Fruit fly (Drosophila melanogaster) whole organism, embryonic: ENCODE results near the gene CG13850.

Source experiments
- Adf1 ChIP-seq: fragments of 200-800 bp; sonication (Bioruptor generic); IDR thresholded peaks from 2 replicates; pipeline ENCODE4 v1.3.6; 2022; ENCODE audit warnings: missing biosample characterization, missing genetic modification characterization
- Atf3 ChIP-seq: fragments of 200-800 bp; sonication (Bioruptor generic); optimal IDR thresholded peaks from 3 replicates; lab custom pipeline; 2016; ENCODE audit warnings: missing biosample characterization, missing genetic modification characterization
- Blimp-1 ChIP-seq: fragments of 200-800 bp; sonication (Bioruptor generic); optimal IDR thresholded peaks from 3 replicates; lab custom pipeline; 2018; ENCODE audit warnings: missing biosample characterization, missing genetic modification characterization, mild to moderate bottlenecking, moderate library complexity, missing genetic modification reagents
- CG10543 ChIP-seq: fragments of 200-800 bp; sonication (Bioruptor generic); optimal IDR thresholded peaks from 3 replicates; lab custom pipeline; 2017; ENCODE audit warnings: missing biosample characterization, mild to moderate bottlenecking, missing genetic modification characterization, moderate library complexity
- CG10959 ChIP-seq: fragments of 200-800 bp; sonication (Bioruptor generic); IDR thresholded peaks from 2 replicates; pipeline ENCODE4 v1.3.6; 2022; ENCODE audit warnings: missing biosample characterization, missing genetic modification characterization
- CG12104 ChIP-seq: fragments of 200-800 bp; sonication (Bioruptor generic); optimal IDR thresholded peaks from 3 replicates; lab custom pipeline; 2016; ENCODE audit warnings: missing biosample characterization, missing genetic modification characterization
- CG12236 ChIP-seq: fragments of 200-800 bp; sonication (Bioruptor generic); optimal IDR thresholded peaks from 2 replicates; lab custom pipeline; 2016; ENCODE audit warnings: missing biosample characterization, missing genetic modification characterization
- CG12769 ChIP-seq: fragments of 200-800 bp; sonication (Bioruptor generic); optimal IDR thresholded peaks from 2 replicates; lab custom pipeline; 2019; ENCODE audit warnings: missing biosample characterization, mild to moderate bottlenecking, missing genetic modification characterization, moderate library complexity
- CG13296 ChIP-seq: fragments of 200-800 bp; sonication (Bioruptor generic); optimal IDR thresholded peaks from 3 replicates; lab custom pipeline; 2018; ENCODE audit warnings: missing biosample characterization, mild to moderate bottlenecking, missing genetic modification characterization
- CG13424 ChIP-seq: fragments of 200-800 bp; sonication (Bioruptor generic); optimal IDR thresholded peaks from 2 replicates; lab custom pipeline; 2019; ENCODE audit warnings: missing biosample characterization, mild to moderate bottlenecking, missing genetic modification characterization, moderate library complexity
- CG15479 ChIP-seq: fragments of 200-800 bp; sonication (Bioruptor generic); optimal IDR thresholded peaks from 3 replicates; lab custom pipeline; 2019; ENCODE audit warnings: missing biosample characterization, mild to moderate bottlenecking, missing genetic modification characterization, moderate library complexity
- CG16779 ChIP-seq: fragments of 200-800 bp; sonication (Bioruptor generic); IDR thresholded peaks from 2 replicates; pipeline ENCODE4 v1.3.6; 2022; ENCODE audit warnings: missing biosample characterization, missing genetic modification characterization
- CG17385 ChIP-seq: fragments of 200-800 bp; sonication (Bioruptor generic); optimal IDR thresholded peaks from 3 replicates; lab custom pipeline; 2018; ENCODE audit warnings: missing biosample characterization, mild to moderate bottlenecking, missing genetic modification characterization
- CG31441 ChIP-seq: fragments of 200-800 bp; sonication (Bioruptor generic); IDR thresholded peaks from 2 replicates; pipeline ENCODE4 v1.3.6; 2022; ENCODE audit warnings: missing biosample characterization, missing genetic modification characterization
- CG34376 ChIP-seq: fragments of 200-800 bp; sonication (Bioruptor generic); optimal IDR thresholded peaks from 2 replicates; lab custom pipeline; 2018; ENCODE audit warnings: missing biosample characterization, mild to moderate bottlenecking, missing genetic modification characterization
- CG4854 ChIP-seq: fragments of 200-800 bp; sonication (Bioruptor generic); optimal IDR thresholded peaks from 2 replicates; lab custom pipeline; 2016; ENCODE audit warnings: missing biosample characterization, missing genetic modification characterization, inconsistent platforms
- CG8089 ChIP-seq: fragments of 200-800 bp; sonication (Bioruptor generic); optimal IDR thresholded peaks from 3 replicates; lab custom pipeline; 2016; ENCODE audit warnings: missing biosample characterization, missing genetic modification characterization
- CG9932 ChIP-seq: fragments of 200-800 bp; sonication (Bioruptor generic); IDR thresholded peaks from 2 replicates; pipeline ENCODE4 v1.3.6; 2022; ENCODE audit warnings: missing biosample characterization, missing genetic modification characterization
- CrebB ChIP-seq: fragments of 200-800 bp; sonication (Bioruptor generic); optimal IDR thresholded peaks from 3 replicates; lab custom pipeline; 2018; ENCODE audit warnings: missing biosample characterization, mild to moderate bottlenecking, missing genetic modification characterization
- D ChIP-seq, 2 experiments: fragments of 200-800 bp in 1 of 2; fragments of >200 bp in 1 of 2; sonication (Bioruptor generic) in 1 of 2; optimal IDR thresholded peaks; 2 replicates in 1 of 2; 3 replicates in 1 of 2; lab custom pipeline; 2017; ENCODE audit warnings: mild to moderate bottlenecking in 1 of 2, missing biosample characterization in 1 of 2, missing genetic modification characterization in 1 of 2, missing genetic modification reagents in 1 of 2
- HLH4C ChIP-seq: fragments of 200-800 bp; sonication (Bioruptor generic); IDR thresholded peaks from 3 replicates; pipeline ENCODE4 v1.3.6; 2022; ENCODE audit warnings: missing biosample characterization, missing genetic modification characterization; ENCODE audit not compliant: partially characterized antibody
- Hr78 ChIP-seq, 2 experiments: fragments of 200-800 bp in 1 of 2; fragments of >200 bp in 1 of 2; sonication (Bioruptor generic) in 1 of 2; optimal IDR thresholded peaks; 2 replicates each; lab custom pipeline; 2017 to 2019; ENCODE audit warnings: missing biosample characterization in 2 of 2, missing genetic modification characterization in 2 of 2, mild to moderate bottlenecking in 1 of 2, moderate library complexity in 1 of 2
- MTF-1 ChIP-seq: fragments of 200-800 bp; sonication (Bioruptor generic); optimal IDR thresholded peaks from 2 replicates; lab custom pipeline; 2018; ENCODE audit warnings: missing biosample characterization, mild to moderate bottlenecking, missing genetic modification characterization, borderline replicate concordance
- Med ChIP-seq: fragments of 200-800 bp; sonication (Bioruptor generic); peaks from one replicate; lab custom pipeline; 2016; ENCODE audit warnings: missing biosample characterization, missing genetic modification characterization, mild to moderate bottlenecking, inconsistent platforms, moderate library complexity
- Oaz ChIP-seq: fragments of 200-800 bp; sonication (Bioruptor generic); IDR thresholded peaks from 2 replicates; pipeline ENCODE4 v1.3.6; 2022; ENCODE audit warnings: missing biosample characterization, missing genetic modification characterization
- Trl ChIP-seq, 3 experiments: fragments of >200 bp in 2 of 3; fragments of 200-800 bp in 1 of 3; sonication (Bioruptor generic) in 1 of 3; optimal IDR thresholded peaks; 2 replicates in 1 of 3; 3 replicates in 2 of 3; lab custom pipeline; 2016 to 2017; ENCODE audit warnings: missing biosample characterization in 1 of 3, missing genetic modification characterization in 1 of 3
- bigmax ChIP-seq: fragments of 200-800 bp; sonication (Bioruptor generic); optimal IDR thresholded peaks from 2 replicates; lab custom pipeline; 2018; ENCODE audit warnings: missing biosample characterization, mild to moderate bottlenecking, missing genetic modification characterization
- cato ChIP-seq: fragments of 200-800 bp; sonication (Bioruptor generic); optimal IDR thresholded peaks from 2 replicates; lab custom pipeline; 2016; ENCODE audit warnings: missing biosample characterization, missing genetic modification characterization, borderline replicate concordance
- cg ChIP-seq: fragments of 200-800 bp; sonication (Bioruptor generic); optimal IDR thresholded peaks from 3 replicates; lab custom pipeline; 2019; ENCODE audit warnings: missing biosample characterization, mild to moderate bottlenecking, missing genetic modification characterization, moderate library complexity
- chinmo ChIP-seq: fragments of 200-800 bp; sonication (Bioruptor generic); IDR thresholded peaks from 4 replicates; pipeline ENCODE4 v1.3.6; 2022; ENCODE audit warnings: missing biosample characterization, missing genetic modification characterization; ENCODE audit not compliant: partially characterized antibody
- cwo ChIP-seq: fragments of 200-800 bp; sonication (Bioruptor generic); optimal IDR thresholded peaks from 3 replicates; lab custom pipeline; 2017; ENCODE audit warnings: missing biosample characterization, missing genetic modification characterization, mild to moderate bottlenecking, moderate library complexity, missing genetic modification reagents
- exex ChIP-seq: fragments of 200-800 bp; sonication (Bioruptor generic); optimal IDR thresholded peaks from 4 replicates; lab custom pipeline; 2018; ENCODE audit warnings: missing biosample characterization, mild to moderate bottlenecking, missing genetic modification characterization, moderate library complexity
- fd64A ChIP-seq: fragments of 200-800 bp; sonication (Bioruptor generic); optimal IDR thresholded peaks from 3 replicates; lab custom pipeline; 2018; ENCODE audit warnings: missing biosample characterization, mild to moderate bottlenecking, missing genetic modification characterization
- fru ChIP-seq: fragments of >200 bp; optimal IDR thresholded peaks from 2 replicates; lab custom pipeline; 2017
- grn ChIP-seq: fragments of 200-800 bp; sonication (Bioruptor generic); optimal IDR thresholded peaks from 3 replicates; lab custom pipeline; 2017; ENCODE audit warnings: missing biosample characterization, missing genetic modification characterization
- kni ChIP-seq: fragments of 200-800 bp; sonication (Bioruptor generic); optimal IDR thresholded peaks from 3 replicates; lab custom pipeline; 2017; ENCODE audit warnings: mild to moderate bottlenecking, missing biosample characterization, missing genetic modification reagents, missing genetic modification characterization
- lab ChIP-seq: fragments of 200-800 bp; sonication (Bioruptor generic); optimal IDR thresholded peaks from 3 replicates; lab custom pipeline; 2017; ENCODE audit warnings: missing biosample characterization, missing genetic modification characterization, mild to moderate bottlenecking, moderate library complexity, missing genetic modification reagents
- nerfin-1 ChIP-seq: fragments of 200-800 bp; sonication (Bioruptor generic); optimal IDR thresholded peaks from 3 replicates; lab custom pipeline; 2019; ENCODE audit warnings: missing biosample characterization, mild to moderate bottlenecking, missing genetic modification characterization, moderate library complexity
- pfk ChIP-seq: fragments of 200-800 bp; sonication (Bioruptor generic); optimal IDR thresholded peaks from 2 replicates; lab custom pipeline; 2018; ENCODE audit warnings: missing biosample characterization, mild to moderate bottlenecking, missing genetic modification characterization, moderate library complexity
- pho ChIP-seq: fragments of 200-800 bp; sonication (Bioruptor generic); optimal IDR thresholded peaks from 2 replicates; lab custom pipeline; 2016; ENCODE audit warnings: missing biosample characterization, missing genetic modification characterization
- pros ChIP-seq: fragments of 200-800 bp; sonication (Bioruptor generic); optimal IDR thresholded peaks from 3 replicates; lab custom pipeline; 2019; ENCODE audit warnings: missing biosample characterization, mild to moderate bottlenecking, missing genetic modification characterization, moderate library complexity
- salm ChIP-seq: fragments of 200-800 bp; sonication (Bioruptor generic); optimal IDR thresholded peaks from 2 replicates; lab custom pipeline; 2018; ENCODE audit warnings: missing biosample characterization, mild to moderate bottlenecking, missing genetic modification characterization
- sens ChIP-seq: fragments of 200-800 bp; sonication (Bioruptor generic); peaks from one replicate; lab custom pipeline; 2016; ENCODE audit warnings: missing biosample characterization, missing genetic modification characterization
- sug ChIP-seq: fragments of 200-800 bp; optimal IDR thresholded peaks from 2 replicates; lab custom pipeline; 2019; ENCODE audit warnings: missing biosample characterization, mild to moderate bottlenecking, missing genetic modification characterization, moderate library complexity

CG13850 gene

dm6 chr3R:22420911-22421310 is 10.2 kb upstream of the CG13850 start, which contains the start of the genes Nop56 and mats (continued):
- TF ChIP-seq Trl (optimal IDR thresholded peaks at IDR 0.05; lab: Kevin White, UChicago) (no peak), Trl (GFP tag; optimal IDR thresholded peaks at IDR 0.05; lab: Kevin White, UChicago) (no peak)

- no peak for TF ChIP-seq fru (lab: Kevin White, UChicago)
- peak; percentile 72 for TF ChIP-seq sens
- no peak for TF ChIP-seq salm (tag; lab: Kevin White, UChicago)
- TF ChIP-seq CG31441 (GFP tag; lab: Robert Waterston, UW) = no peak
- TF ChIP-seq Adf1 (GFP tag; lab: Robert Waterston, UW) = peak; percentile 11; the same call in 1 of the 2 replicates
- TF ChIP-seq CG15479 (GFP tag; lab: Kevin White, UChicago) = peak; percentile 15
- TF ChIP-seq lab (GFP tag; lab: Kevin White, UChicago) = peak; percentile 50
- TF ChIP-seq grn (GFP tag; lab: Kevin White, UChicago) = peak; percentile 58
- TF ChIP-seq CG4854 (GFP tag; lab: Kevin White, UChicago) = peak; percentile 1
- TF ChIP-seq D (optimal IDR thresholded peaks at IDR 0.05; lab: Kevin White, UChicago) = no peak
- no peak for TF ChIP-seq D (GFP tag; optimal IDR thresholded peaks at IDR 0.05; lab: Kevin White, UChicago)
- TF ChIP-seq Hr78 (GFP tag; optimal IDR thresholded peaks at IDR 0.05; lab: Kevin White, UChicago) = peak in 1 of 2 experiments; percentile 32
- peak; percentile 18 for TF ChIP-seq CG12769 (tag; lab: Kevin White, UChicago)
- peak; percentile 52; the same call in 1 of the 4 replicates for TF ChIP-seq chinmo
- TF ChIP-seq CG13296 = no peak
- no peak for TF ChIP-seq CG8089 (GFP tag; lab: Kevin White, UChicago)
- TF ChIP-seq CG10543 (GFP tag; lab: Kevin White, UChicago) = peak; percentile 45
- TF ChIP-seq Oaz (GFP tag; lab: Robert Waterston, UW) = no peak
- no peak for TF ChIP-seq pros (GFP tag; lab: Kevin White, UChicago)
- TF ChIP-seq CG10959 (GFP tag; lab: Robert Waterston, UW) = no peak
- peak; percentile 5 for TF ChIP-seq kni (GFP tag; lab: Kevin White, UChicago)
- TF ChIP-seq cato (GFP tag; lab: Kevin White, UChicago) = no peak
- TF ChIP-seq nerfin-1 (tag; lab: Kevin White, UChicago) = no peak
- 0 out of 3 replicates have a peak, but pooled peaks have one; percentile 8 for TF ChIP-seq HLH4C (GFP tag; lab: Robert Waterston, UW)
- peak; percentile 70 for TF ChIP-seq Med (GFP tag; lab: Kevin White, UChicago)
- TF ChIP-seq CG16779 (GFP tag; lab: Robert Waterston, UW) = peak; percentile 23; the same call in 1 of the 2 replicates
- peak; percentile 77 for TF ChIP-seq cg
- TF ChIP-seq Blimp-1 = no peak
- peak; percentile 88 for TF ChIP-seq pfk
- peak; percentile 19; the same call in 1 of the 2 replicates for TF ChIP-seq CG9932 (GFP tag; lab: Robert Waterston, UW)
- peak; percentile 58 for TF ChIP-seq sug
- TF ChIP-seq exex (tag; lab: Kevin White, UChicago) = peak; percentile 91
- no peak for TF ChIP-seq CG17385 (GFP tag; lab: Kevin White, UChicago)
- TF ChIP-seq fd64A (GFP tag; lab: Kevin White, UChicago) = peak; percentile 9
- TF ChIP-seq pho (GFP tag; lab: Kevin White, UChicago) = no peak
- no peak for TF ChIP-seq Trl (optimal IDR thresholded peaks at IDR 0.05; lab: Kevin White, UChicago)
- no peak for TF ChIP-seq Trl (GFP tag; optimal IDR thresholded peaks at IDR 0.05; lab: Kevin White, UChicago)
- TF ChIP-seq CG34376 (GFP tag; lab: Kevin White, UChicago) = peak; percentile 53
- no peak for TF ChIP-seq CrebB (tag; lab: Kevin White, UChicago)
- no peak for TF ChIP-seq CG12104 (GFP tag; lab: Kevin White, UChicago)
- no peak for TF ChIP-seq CG13424 (tag; lab: Kevin White, UChicago)
- no peak for TF ChIP-seq CG12236 (GFP tag; lab: Kevin White, UChicago)
- peak; percentile 59 for TF ChIP-seq cwo (GFP tag; lab: Kevin White, UChicago)
- peak; percentile 25 for TF ChIP-seq bigmax
- no peak for TF ChIP-seq Atf3 (GFP tag; lab: Kevin White, UChicago)
- no peak for TF ChIP-seq MTF-1 (GFP tag; lab: Kevin White, UChicago)
Observed at dm6 chr3R:22411879-22412587, 1.3 kb upstream of the CG13850 start.
